Worm (Caenorhabditis elegans) whole organism, L1 larva: ENCODE measurements around the gene clec-29.

Experiments
- C16A3.4 ChIP-seq: fragments of 150-350 bp; optimal IDR thresholded peaks from 2 replicates; lab custom pipeline; 2014; ENCODE audit warnings: missing biosample characterization, missing genetic modification characterization
- aha-1 ChIP-seq: fragments of 150-350 bp; optimal IDR thresholded peaks from 2 replicates; lab custom pipeline; 2014; ENCODE audit warnings: missing biosample characterization, missing genetic modification characterization
- ama-1 ChIP-seq: fragments of 150-350 bp; optimal IDR thresholded peaks from 2 replicates; lab custom pipeline; 2014
- ceh-8 ChIP-seq: fragments of 200-800 bp; sonication (Bioruptor generic); optimal IDR thresholded peaks from 2 replicates; lab custom pipeline; 2018; ENCODE audit warnings: mild to moderate bottlenecking, missing genetic modification characterization, moderate library complexity, missing compliant biosample characterization
- ceh-82 ChIP-seq, 3 experiments: fragments of 150-350 bp in 1 of 3; sonication (generic microtip) in 2 of 3; optimal IDR thresholded peaks; 2 replicates each; lab custom pipeline; 2014 to 2017; ENCODE audit warnings: missing biosample characterization in 3 of 3, missing genetic modification characterization in 3 of 3
- efl-1 ChIP-seq, 4 experiments: fragments of 150-350 bp; optimal IDR thresholded peaks in 3 of 4; peaks in 1 of 4; 1 replicate in 1 of 4; 2 replicates in 3 of 4; lab custom pipeline; 2014; ENCODE audit warnings: missing biosample characterization in 2 of 4, missing genetic modification characterization in 2 of 4, missing genetic modification reagents in 2 of 4
- ets-5 ChIP-seq: fragments of 200-800 bp; sonication (Bioruptor generic); IDR thresholded peaks from 2 replicates; pipeline ENCODE4 v1.3.6; 2022; ENCODE audit warnings: missing genetic modification characterization, missing compliant biosample characterization
- fkh-8 ChIP-seq: sonication (generic microtip); optimal IDR thresholded peaks from 2 replicates; lab custom pipeline; 2016; ENCODE audit warnings: mild to moderate bottlenecking, missing genetic modification characterization, missing compliant biosample characterization
- hlh-4 ChIP-seq: sonication (generic microtip); optimal IDR thresholded peaks from 2 replicates; lab custom pipeline; 2016; ENCODE audit warnings: mild to moderate bottlenecking, missing genetic modification characterization, missing compliant biosample characterization
- nhr-12 ChIP-seq: sonication (generic microtip); optimal IDR thresholded peaks from 2 replicates; lab custom pipeline; 2017; ENCODE audit warnings: missing biosample characterization, missing genetic modification characterization
- nhr-47 ChIP-seq: sonication (generic microtip); optimal IDR thresholded peaks from 2 replicates; lab custom pipeline; 2016; ENCODE audit warnings: mild to moderate bottlenecking, missing genetic modification characterization, moderate library complexity, missing compliant biosample characterization
- nhr-84 ChIP-seq: sonication (generic microtip); optimal IDR thresholded peaks from 2 replicates; lab custom pipeline; 2017; ENCODE audit warnings: missing biosample characterization, missing genetic modification characterization
- pax-3 ChIP-seq: fragments of 200-800 bp; sonication (Bioruptor generic); optimal IDR thresholded peaks from 2 replicates; lab custom pipeline; 2018; ENCODE audit warnings: mild to moderate bottlenecking, missing genetic modification characterization, moderate library complexity, missing compliant biosample characterization
- swsn-7 ChIP-seq: sonication (generic microtip); optimal IDR thresholded peaks from 2 replicates; lab custom pipeline; 2016; ENCODE audit warnings: missing genetic modification characterization, missing compliant biosample characterization

The clec-29 gene

ce11 chrV:16693732-16694131 is 45.3 kb downstream of the clec-29 start, which contains the start of gene srw-42:
srw-42 (minus strand) TSS chrV:16693832.
- TF ChIP-seq nhr-47 (tag; lab: Kevin White, UChicago) (no peak), C16A3.4 (no peak), swsn-7 (tag; lab: Kevin White, UChicago) (no peak), pax-3 (no peak), hlh-4 (tag; lab: Kevin White, UChicago) (no peak), nhr-12 (tag; lab: Kevin White, UChicago) (no peak), ceh-82 (tag; optimal IDR thresholded peaks at IDR 0.05; lab: Kevin White, UChicago) (no peak), aha-1 (tag; lab: Kevin White, UChicago) (no peak), ama-1 (no peak), efl-1 (optimal IDR thresholded peaks at IDR 0.05; lab: Kevin White, UChicago) (no peak), efl-1 (GFP tag; optimal IDR thresholded peaks at IDR 0.05 in 1 of 2; lab: Kevin White, UChicago) (no peak), ets-5 (GFP tag; lab: Robert Waterston, UW) (no peak), nhr-84 (no peak)

- peak; percentile 56 for TF ChIP-seq ceh-8 (GFP tag; lab: Kevin White, UChicago)
- TF ChIP-seq fkh-8 (tag; lab: Kevin White, UChicago): no peak
These were observed 46.0 kb downstream of the clec-29 start for ce11 chrV:16692988-16693387.
